Worm (Caenorhabditis elegans): ENCODE results near the gene cec-6.

DNA sequence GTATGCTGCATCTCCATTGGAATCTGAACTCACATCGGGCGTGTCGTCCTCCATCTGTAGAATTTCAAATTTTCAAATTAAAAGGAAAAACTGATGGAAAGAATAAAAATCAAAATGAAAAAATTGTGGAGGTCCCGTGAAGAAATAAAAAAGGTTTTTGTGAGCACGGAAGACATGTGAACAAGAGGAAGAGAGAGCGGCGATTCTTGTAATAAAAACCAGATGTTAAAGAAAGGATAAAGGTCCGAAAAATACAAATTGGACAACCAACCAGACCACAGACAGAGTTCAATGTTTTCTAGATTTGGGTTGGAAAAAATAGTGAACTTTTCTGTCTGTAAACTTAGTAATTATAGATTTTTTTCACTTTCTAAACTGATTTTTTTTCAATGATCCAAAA, 16.4 kb upstream of the cec-6 start, which contains the start of gene unc-5:
- TF ChIP-seq unc-62 (GFP tag; optimal IDR thresholded peaks at IDR 0.05 in 1 of 2), result no peak
- no peak for TF ChIP-seq unc-62 (tag; optimal IDR thresholded peaks at IDR 0.05)
- no peak for TF ChIP-seq fkh-10 (GFP tag; optimal IDR thresholded peaks at IDR 0.05)
- no peak for TF ChIP-seq ztf-7 (tag; optimal IDR thresholded peaks at IDR 0.05)
- no peak for TF ChIP-seq unc-130 (GFP tag; optimal IDR thresholded peaks at IDR 0.05)
- no peak for TF ChIP-seq nhr-10 (tag; optimal IDR thresholded peaks at IDR 0.05)
- no peak for TF ChIP-seq lin-39 (tag; optimal IDR thresholded peaks at IDR 0.05)
- no peak for TF ChIP-seq nhr-25 (tag; optimal IDR thresholded peaks at IDR 0.05; ENCODE audit: borderline replicate concordance, insufficient read depth)
- no peak for TF ChIP-seq snpc-4 (tag; optimal IDR thresholded peaks at IDR 0.05)
